Worm (Caenorhabditis elegans) whole organism, mixed stage, embryonic: ENCODE results near the gene kvs-2.

Experiments
- drap-1 ChIP-seq: fragments of 200-800 bp; sonication (Bioruptor generic); optimal IDR thresholded peaks from 3 replicates; lab custom pipeline; 2018; ENCODE audit warnings: mild to moderate bottlenecking, missing genetic modification characterization, missing compliant biosample characterization
- ham-2 ChIP-seq: fragments of 200-800 bp; sonication (Bioruptor generic); optimal IDR thresholded peaks from 2 replicates; lab custom pipeline; 2018; ENCODE audit warnings: mild to moderate bottlenecking, missing genetic modification characterization, missing compliant biosample characterization
- hlh-1 ChIP-seq: fragments of 150-350 bp; optimal IDR thresholded peaks from 2 replicates; lab custom pipeline; 2014; ENCODE audit warnings: missing biosample characterization, missing genetic modification reagents, missing genetic modification characterization
- nhr-76 ChIP-seq: sonication (generic microtip); optimal IDR thresholded peaks from 2 replicates; lab custom pipeline; 2017; ENCODE audit warnings: missing biosample characterization, missing genetic modification characterization
- pha-4 ChIP-seq: fragments of 150-350 bp; optimal IDR thresholded peaks from 2 replicates; lab custom pipeline; 2018; ENCODE audit warnings: missing biosample characterization, missing genetic modification reagents, missing genetic modification characterization
- snpc-4 ChIP-seq: fragments of 150-350 bp; optimal IDR thresholded peaks from 2 replicates; lab custom pipeline; 2014; ENCODE audit warnings: missing biosample characterization, missing genetic modification characterization
- unc-62 ChIP-seq: fragments of 150-350 bp; optimal IDR thresholded peaks from 2 replicates; lab custom pipeline; 2014; ENCODE audit warnings: missing biosample characterization, missing genetic modification reagents, missing genetic modification characterization
- zip-8 ChIP-seq: fragments of 150-350 bp; optimal IDR thresholded peaks from 2 replicates; lab custom pipeline; 2014; ENCODE audit warnings: missing biosample characterization, missing genetic modification characterization
- ztf-11 ChIP-seq: fragments of 150-350 bp; optimal IDR thresholded peaks from 2 replicates; lab custom pipeline; 2014; ENCODE audit warnings: missing biosample characterization, missing genetic modification characterization

DNA sequence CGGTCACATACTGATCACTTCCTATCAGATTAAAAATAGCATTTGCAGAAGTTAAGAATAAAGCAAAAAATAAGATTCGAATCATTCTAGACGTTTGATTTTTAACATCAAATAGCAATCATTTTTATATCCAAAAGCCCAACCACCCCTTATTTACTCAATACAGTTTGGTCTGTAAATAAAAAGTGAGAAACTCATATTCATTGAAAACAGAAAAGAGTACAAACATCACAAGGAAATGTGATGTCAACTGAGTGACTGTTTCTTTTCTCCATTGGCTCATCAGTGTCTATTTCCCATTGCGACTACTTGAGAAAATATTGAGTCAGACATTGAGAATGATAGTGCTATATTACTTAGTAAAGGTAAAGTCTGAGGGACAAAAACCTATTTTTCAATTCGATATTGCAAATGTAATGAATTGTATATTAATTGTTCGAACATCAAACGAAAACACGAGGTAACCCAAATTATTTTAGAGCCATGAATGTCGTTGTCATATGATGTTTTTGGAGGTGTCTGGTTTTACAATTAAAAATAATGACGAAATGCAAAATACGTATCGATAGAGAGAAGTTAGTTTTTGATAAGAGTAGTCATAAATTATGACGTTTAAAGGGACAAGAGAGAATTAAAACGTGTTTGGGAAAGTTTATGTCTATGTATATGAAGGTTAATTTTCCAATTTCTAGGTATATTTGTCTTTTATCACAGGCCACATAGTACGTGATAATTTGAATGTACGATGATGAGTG lies 45.9 kb upstream of the kvs-2 start, which contains the start of gene ttr-23:
- TF ChIP-seq snpc-4 (tag; lab: Kevin White, UChicago) = no peak
- TF ChIP-seq hlh-1 (tag; lab: Kevin White, UChicago) = no peak
- TF ChIP-seq zip-8 (tag; lab: Kevin White, UChicago) = no peak
- TF ChIP-seq pha-4 (tag; lab: Kevin White, UChicago) = no peak
- no peak for TF ChIP-seq nhr-76
- TF ChIP-seq drap-1 = no peak
- no peak for TF ChIP-seq ham-2 (GFP tag; lab: Kevin White, UChicago)
- TF ChIP-seq unc-62 (GFP tag; lab: Kevin White, UChicago) = no peak
- no peak for TF ChIP-seq ztf-11 (tag; lab: Kevin White, UChicago)
